Fruit fly (Drosophila melanogaster) whole organism: ENCODE results near the gene CG5909.

Experiments
- CG8478 ChIP-seq: fragments of >200 bp; optimal IDR thresholded peaks from 2 replicates; lab custom pipeline; 2018; ENCODE audit warnings: inconsistent platforms
- EcR ChIP-seq, 2 experiments: fragments of >200 bp; optimal IDR thresholded peaks; 2 replicates each; lab custom pipeline; 2017; ENCODE audit warnings: missing biosample characterization in 2 of 2, missing genetic modification characterization in 2 of 2, missing genetic modification reagents in 2 of 2
- pan ChIP-seq: fragments of >200 bp; optimal IDR thresholded peaks from 2 replicates; lab custom pipeline; 2017
- psq ChIP-seq: fragments of >200 bp; optimal IDR thresholded peaks from 2 replicates; lab custom pipeline; 2017
- usp ChIP-seq: fragments of >200 bp; optimal IDR thresholded peaks from 2 replicates; lab custom pipeline; 2017; ENCODE audit warnings: missing biosample characterization, missing genetic modification characterization, mixed read lengths

- no peak for TF ChIP-seq EcR (GFP tag; optimal IDR thresholded peaks at IDR 0.05; lab: Kevin White, UChicago)
- TF ChIP-seq usp (GFP tag; lab: Kevin White, UChicago): no peak
- TF ChIP-seq psq (lab: Kevin White, UChicago): no peak
- TF ChIP-seq CG8478 (lab: Kevin White, UChicago): no peak
- no peak for TF ChIP-seq pan
These were observed 31.2 kb upstream of the CG5909 start for dm6 chr3R:27129580-27130385.
